Fruit fly (Drosophila melanogaster): ENCODE results near the gene sd.
"Not testable (repeated sequence)": the region's sequence is repeated elsewhere in the genome, so short reads cannot be mapped to it uniquely, and the experiment has no call there.

sd gene

dm6 chrX:15783610-15784009, 20.6 kb upstream of the sd start, which contains the start of gene Efhc1.1:
Gene Efhc1.1 (minus strand): TSS chrX:15783710.
- TF ChIP-seq CG8478 (optimal IDR thresholded peaks at IDR 0.05) (no peak), Dll (optimal IDR thresholded peaks at IDR 0.05) (no peak), psq (optimal IDR thresholded peaks at IDR 0.05) (no peak), usp (GFP tag; optimal IDR thresholded peaks at IDR 0.05) (no peak), EcR (GFP tag; optimal IDR thresholded peaks at IDR 0.05) (no peak), pan (optimal IDR thresholded peaks at IDR 0.05) (no peak)

- TF ChIP-seq pan (optimal IDR thresholded peaks at IDR 0.05) (no peak), psq (optimal IDR thresholded peaks at IDR 0.05) (no peak), EcR (GFP tag; optimal IDR thresholded peaks at IDR 0.05) (no peak)
These were observed 18.5 kb upstream of the sd start, which contains the start of the genes Paf-AHalpha and mRpS30 for dm6 chrX:15785429-15786239. Gene Paf-AHalpha (minus strand): TSS chrX:15785583. Gene mRpS30 (plus strand): TSS chrX:15786047.

dm6 chrX:15786242-15786641, 17.9 kb upstream of the sd start:
- TF ChIP-seq EcR (GFP tag; optimal IDR thresholded peaks at IDR 0.05) = no peak
- TF ChIP-seq Dll (optimal IDR thresholded peaks at IDR 0.05) = no peak
- no peak for TF ChIP-seq pan (optimal IDR thresholded peaks at IDR 0.05)
- no peak for TF ChIP-seq CG8478 (optimal IDR thresholded peaks at IDR 0.05)
- no peak for TF ChIP-seq usp (GFP tag; optimal IDR thresholded peaks at IDR 0.05)
- TF ChIP-seq psq (optimal IDR thresholded peaks at IDR 0.05) = no peak

- no peak for TF ChIP-seq EcR (GFP tag; optimal IDR thresholded peaks at IDR 0.05)
These were observed 15.7 kb upstream of the sd start, which contains the start of gene Rhp for dm6 chrX:15788235-15789187. Gene Rhp (plus strand): TSS chrX:15788897.

dm6 chrX:15795951-15796443, 8.2 kb upstream of the sd start, which contains the start of gene sordd1:
Gene sordd1 (minus strand): TSS chrX:15796028.
- not testable (repeated sequence) for TF ChIP-seq EcR (GFP tag; optimal IDR thresholded peaks at IDR 0.05); psq (optimal IDR thresholded peaks at IDR 0.05); pan (optimal IDR thresholded peaks at IDR 0.05)

dm6 chrX:15799085-15799557, 5.0 kb upstream of the sd start, which contains the start of the genes sordd2 and CG15602:
Gene sordd2 (minus strand): TSS chrX:15799162.
Gene CG15602 (plus strand): TSS chrX:15799426.
- not testable (repeated sequence) for TF ChIP-seq psq (optimal IDR thresholded peaks at IDR 0.05); usp (GFP tag; optimal IDR thresholded peaks at IDR 0.05); Dll (optimal IDR thresholded peaks at IDR 0.05)

- no peak for TF ChIP-seq pan (optimal IDR thresholded peaks at IDR 0.05)
- no peak for TF ChIP-seq CG8478 (optimal IDR thresholded peaks at IDR 0.05)
- TF ChIP-seq usp (GFP tag; optimal IDR thresholded peaks at IDR 0.05) = no peak
- no peak for TF ChIP-seq EcR (GFP tag; optimal IDR thresholded peaks at IDR 0.05)
- no peak for TF ChIP-seq Dll (optimal IDR thresholded peaks at IDR 0.05)
- no peak for TF ChIP-seq psq (optimal IDR thresholded peaks at IDR 0.05)
These were observed 1.1 kb upstream of the sd start for dm6 chrX:15802880-15803650.

dm6 chrX:15804790-15805189, 620 bp downstream of the sd start:
- TF ChIP-seq psq (optimal IDR thresholded peaks at IDR 0.05) = no peak
- no peak for TF ChIP-seq usp (GFP tag; optimal IDR thresholded peaks at IDR 0.05)
- no peak for TF ChIP-seq Dll (optimal IDR thresholded peaks at IDR 0.05)
- TF ChIP-seq EcR (GFP tag; optimal IDR thresholded peaks at IDR 0.05) = no peak
- no peak for TF ChIP-seq pan (optimal IDR thresholded peaks at IDR 0.05)
- TF ChIP-seq CG8478 (optimal IDR thresholded peaks at IDR 0.05) = no peak

- TF ChIP-seq pan (optimal IDR thresholded peaks at IDR 0.05) = no peak
- TF ChIP-seq Dll (optimal IDR thresholded peaks at IDR 0.05) = no peak
- TF ChIP-seq usp (GFP tag; optimal IDR thresholded peaks at IDR 0.05) = no peak
- TF ChIP-seq EcR (GFP tag; optimal IDR thresholded peaks at IDR 0.05) = no peak
- TF ChIP-seq psq (optimal IDR thresholded peaks at IDR 0.05) = no peak
- TF ChIP-seq CG8478 (optimal IDR thresholded peaks at IDR 0.05) = no peak
These were observed 1.4 kb downstream of the sd start for dm6 chrX:15805523-15805922.

dm6 chrX:15807915-15808314, 3.7 kb downstream of the sd start:
- TF ChIP-seq EcR (GFP tag; optimal IDR thresholded peaks at IDR 0.05) (no peak), Dll (optimal IDR thresholded peaks at IDR 0.05) (no peak), psq (optimal IDR thresholded peaks at IDR 0.05) (no peak), pan (optimal IDR thresholded peaks at IDR 0.05) (no peak), usp (GFP tag; optimal IDR thresholded peaks at IDR 0.05) (no peak), CG8478 (optimal IDR thresholded peaks at IDR 0.05) (no peak)

dm6 chrX:15809255-15809654, 5.1 kb downstream of the sd start, which contains the start of gene CG8509:
Gene CG8509 (plus strand): TSS chrX:15809555.
- TF ChIP-seq CG8478 (optimal IDR thresholded peaks at IDR 0.05) = no peak
- TF ChIP-seq pan (optimal IDR thresholded peaks at IDR 0.05) = no peak
- no peak for TF ChIP-seq psq (optimal IDR thresholded peaks at IDR 0.05)
- no peak for TF ChIP-seq EcR (GFP tag; optimal IDR thresholded peaks at IDR 0.05)
- TF ChIP-seq usp (GFP tag; optimal IDR thresholded peaks at IDR 0.05) = no peak
- no peak for TF ChIP-seq Dll (optimal IDR thresholded peaks at IDR 0.05)

Measured in whole organism.